Fruit fly (Drosophila melanogaster): Measurements from ENCODE around the gene Phf5a.
A peak's percentile ranks its signal among the peaks of the same experiment; 100 is the strongest.

Phf5a gene

DNA sequence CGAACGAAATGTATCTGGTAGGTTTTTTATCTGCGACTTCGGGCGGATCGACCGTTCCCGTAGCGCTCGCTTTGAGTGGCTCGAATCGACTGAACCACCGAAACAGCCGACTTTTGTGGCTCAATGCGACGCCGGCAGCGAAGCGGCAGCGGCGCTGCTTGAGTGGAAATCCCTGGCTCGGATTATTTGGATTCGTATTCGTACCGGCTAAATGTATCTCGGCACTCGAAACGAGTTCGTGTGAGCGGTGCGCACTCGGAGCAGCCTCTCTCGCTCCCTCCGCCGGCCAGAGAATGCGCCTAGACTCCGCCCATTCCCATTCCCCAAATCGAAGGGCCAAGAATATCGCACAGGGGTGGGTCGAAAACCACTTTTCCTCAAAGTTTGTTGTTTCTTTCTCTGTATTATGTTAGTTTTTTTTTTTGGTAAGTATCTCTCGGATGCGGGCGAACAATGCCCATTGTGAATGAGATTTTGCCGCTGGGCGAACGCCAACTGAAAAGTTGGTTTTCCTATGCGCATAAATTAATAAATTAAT, 45.5 kb upstream of the Phf5a start (continued):
- TF ChIP-seq CG7556 (GFP tag; optimal IDR thresholded peaks at IDR 0.05) (no peak), CG31365 (tag; optimal IDR thresholded peaks at IDR 0.05) (no peak), so (GFP tag; IDR thresholded peaks at IDR 0.05) (0 out of 3 replicates have a peak, but pooled peaks have one; percentile 14), CG2712 (tag; optimal IDR thresholded peaks at IDR 0.05) (peak; percentile 81), CG1603 (tag; optimal IDR thresholded peaks at IDR 0.05) (no peak), MBD-R2 (GFP tag; IDR thresholded peaks at IDR 0.05) (no peak), jigr1 (GFP tag; IDR thresholded peaks at IDR 0.05) (no peak), CG17361 (GFP tag; IDR thresholded peaks at IDR 0.05) (no peak), CG4730 (GFP tag; IDR thresholded peaks at IDR 0.05) (no peak), Drgx (GFP tag; IDR thresholded peaks at IDR 0.05) (no peak), shn (GFP tag; optimal IDR thresholded peaks at IDR 0.05) (no peak), Awh (GFP tag; IDR thresholded peaks at IDR 0.05) (no peak), Bdp1 (GFP tag; optimal IDR thresholded peaks at IDR 0.05) (no peak), CG6175 (GFP tag; IDR thresholded peaks at IDR 0.05) (no peak), trh (GFP tag; optimal IDR thresholded peaks at IDR 0.05) (no peak), pan (optimal IDR thresholded peaks at IDR 0.05) (no peak), pan (GFP tag; optimal IDR thresholded peaks at IDR 0.05 in 1 of 2, IDR thresholded peaks at IDR 0.05 in 1 of 2) (no peak), CG34376 (GFP tag; optimal IDR thresholded peaks at IDR 0.05) (no peak), CG13287 (GFP tag; IDR thresholded peaks at IDR 0.05; ENCODE audit: partially characterized antibody) (peak; percentile 57), bbx (GFP tag; IDR thresholded peaks at IDR 0.05; ENCODE audit: partially characterized antibody) (peak; percentile 74), CG2889 (GFP tag; IDR thresholded peaks at IDR 0.05) (no peak), h (optimal IDR thresholded peaks at IDR 0.05) (no peak), Atf6 (GFP tag; IDR thresholded peaks at IDR 0.05) (no peak), CG32767 (GFP tag; IDR thresholded peaks at IDR 0.05) (0 out of 2 replicates have a peak, but pooled peaks have one; percentile 31), vvl (GFP tag; IDR thresholded peaks at IDR 0.05) (peak; percentile 66; the same call in 1 of the 2 replicates), sisA (GFP tag; IDR thresholded peaks at IDR 0.05) (no peak), Xbp1 (GFP tag; optimal IDR thresholded peaks at IDR 0.05) (no peak), Dek (tag; optimal IDR thresholded peaks at IDR 0.05) (no peak), Sry-β (GFP tag; optimal IDR thresholded peaks at IDR 0.05) (no peak), CG2120 (GFP tag; optimal IDR thresholded peaks at IDR 0.05) (no peak), gce (GFP tag; IDR thresholded peaks at IDR 0.05) (no peak), B-H1 (GFP tag; IDR thresholded peaks at IDR 0.05) (no peak), lov (optimal IDR thresholded peaks at IDR 0.05) (no peak), lov (GFP tag; IDR thresholded peaks at IDR 0.05) (0 out of 3 replicates have a peak, but pooled peaks have one; percentile 34), CG14050 (GFP tag; IDR thresholded peaks at IDR 0.05) (no peak), grau (tag; optimal IDR thresholded peaks at IDR 0.05) (no peak), CG6791 (GFP tag; IDR thresholded peaks at IDR 0.05; ENCODE audit: partially characterized antibody) (peak; percentile 44; the same call in 1 of the 3 replicates), CG2678 (tag; optimal IDR thresholded peaks at IDR 0.05) (no peak), mirr (GFP tag; optimal IDR thresholded peaks at IDR 0.05) (no peak), wdn (GFP tag; IDR thresholded peaks at IDR 0.05) (no peak), CG7745 (tag; optimal IDR thresholded peaks at IDR 0.05) (no peak), CG42726 (GFP tag; IDR thresholded peaks at IDR 0.05; ENCODE audit: partially characterized antibody) (peak; percentile 50; the same call in 1 of the 2 replicates), CG6272 (GFP tag; IDR thresholded peaks at IDR 0.05) (no peak), luna (GFP tag; optimal IDR thresholded peaks at IDR 0.05) (no peak), CG17912 (GFP tag; optimal IDR thresholded peaks at IDR 0.05) (no peak), CG8290 (GFP tag; optimal IDR thresholded peaks at IDR 0.05) (no peak), CG8290 (tag; optimal IDR thresholded peaks at IDR 0.05) (no peak), CG10366 (GFP tag; IDR thresholded peaks at IDR 0.05) (no peak), CG11504 (tag; optimal IDR thresholded peaks at IDR 0.05) (no peak), Med (GFP tag) (peak; percentile 72), Usf (GFP tag; optimal IDR thresholded peaks at IDR 0.05) (no peak), D19A (tag; optimal IDR thresholded peaks at IDR 0.05) (no peak), CG17568 (GFP tag; optimal IDR thresholded peaks at IDR 0.05) (peak; percentile 25)
